Worm (Caenorhabditis elegans) whole organism, midembryonic: ENCODE measurements around the gene K04C2.7.

Experiments
- cog-1 ChIP-seq: sonication (generic microtip); optimal IDR thresholded peaks from 2 replicates; lab custom pipeline; 2016; ENCODE audit warnings: missing genetic modification characterization, missing compliant biosample characterization
- ref-1 ChIP-seq: fragments of 200-800 bp; sonication (Bioruptor generic); conservative IDR thresholded peaks from 2 replicates; pipeline ENCODE4 v1.3.6; 2022; ENCODE audit warnings: missing genetic modification reagents, missing genetic modification characterization, missing compliant biosample characterization

- TF ChIP-seq cog-1 (tag; lab: Kevin White, UChicago) (no peak), ref-1 (GFP tag; lab: Robert Waterston, UW) (no peak)
Measured at ce11 chrIII:6859482-6859881, 21.4 kb upstream of the K04C2.7 start, which contains the start of gene clec-158.
